Fruit fly (Drosophila melanogaster) whole organism, embryonic: ENCODE measurements around the gene mahe.

Source experiments
- B-H1 ChIP-seq: fragments of 200-800 bp; sonication (Bioruptor generic); IDR thresholded peaks from 3 replicates; pipeline ENCODE4 v1.3.6; 2022; ENCODE audit warnings: missing biosample characterization, missing genetic modification characterization
- Bdp1 ChIP-seq: fragments of 200-800 bp; sonication (Bioruptor generic); optimal IDR thresholded peaks from 3 replicates; lab custom pipeline; 2016; ENCODE audit warnings: missing biosample characterization, missing genetic modification characterization
- CG11695 ChIP-seq: fragments of 200-800 bp; sonication (Bioruptor generic); IDR thresholded peaks from 3 replicates; pipeline ENCODE4 v1.3.6; 2022; ENCODE audit warnings: missing biosample characterization, missing genetic modification characterization
- CG12391 ChIP-seq: fragments of 200-800 bp; sonication (Bioruptor generic); optimal IDR thresholded peaks from 3 replicates; lab custom pipeline; 2018; ENCODE audit warnings: missing biosample characterization, mild to moderate bottlenecking, missing genetic modification characterization, moderate library complexity
- CG12769 ChIP-seq: fragments of 200-800 bp; sonication (Bioruptor generic); optimal IDR thresholded peaks from 2 replicates; lab custom pipeline; 2019; ENCODE audit warnings: missing biosample characterization, mild to moderate bottlenecking, missing genetic modification characterization, moderate library complexity
- CG13624 ChIP-seq: fragments of 200-800 bp; sonication (Bioruptor generic); optimal IDR thresholded peaks from 2 replicates; lab custom pipeline; 2016; ENCODE audit warnings: missing biosample characterization, missing genetic modification characterization
- CG1602 ChIP-seq: fragments of 200-800 bp; sonication (Bioruptor generic); optimal IDR thresholded peaks from 3 replicates; lab custom pipeline; 2016; ENCODE audit warnings: missing biosample characterization, missing genetic modification characterization
- CG17186 ChIP-seq: fragments of 200-800 bp; sonication (Bioruptor generic); optimal IDR thresholded peaks from 3 replicates; lab custom pipeline; 2017; ENCODE audit warnings: missing biosample characterization, missing genetic modification reagents, missing genetic modification characterization
- CG17829 ChIP-seq: fragments of 200-800 bp; optimal IDR thresholded peaks from 2 replicates; lab custom pipeline; 2019; ENCODE audit warnings: missing biosample characterization, mild to moderate bottlenecking, missing genetic modification characterization, moderate library complexity
- CG18599 ChIP-seq: fragments of 200-800 bp; sonication (Bioruptor generic); optimal IDR thresholded peaks from 3 replicates; lab custom pipeline; 2017; ENCODE audit warnings: missing biosample characterization, missing genetic modification characterization, mild to moderate bottlenecking, moderate library complexity, missing genetic modification reagents
- CG2116 ChIP-seq: fragments of 200-800 bp; sonication (Bioruptor generic); optimal IDR thresholded peaks from 3 replicates; lab custom pipeline; 2018; ENCODE audit warnings: missing biosample characterization, mild to moderate bottlenecking, missing genetic modification characterization
- CG31365 ChIP-seq: fragments of 200-800 bp; sonication (Bioruptor generic); optimal IDR thresholded peaks from 2 replicates; lab custom pipeline; 2018; ENCODE audit warnings: missing biosample characterization, mild to moderate bottlenecking, missing genetic modification characterization
- CG3726 ChIP-seq: fragments of 200-800 bp; sonication (Bioruptor generic); IDR thresholded peaks from 3 replicates; pipeline ENCODE4, ENCODE4 v1.3.6; 2022; ENCODE audit warnings: missing biosample characterization, missing genetic modification characterization
- CG3838 ChIP-seq: fragments of 200-800 bp; sonication (Bioruptor generic); optimal IDR thresholded peaks from 3 replicates; lab custom pipeline; 2016; ENCODE audit warnings: missing biosample characterization, missing genetic modification characterization
- CG6765 ChIP-seq: fragments of 200-800 bp; sonication (Bioruptor generic); optimal IDR thresholded peaks from 3 replicates; lab custom pipeline; 2017; ENCODE audit warnings: missing biosample characterization, mild to moderate bottlenecking, missing genetic modification characterization
- CG7271 ChIP-seq: fragments of 200-800 bp; sonication (Bioruptor generic); optimal IDR thresholded peaks from 2 replicates; lab custom pipeline; 2018; ENCODE audit warnings: missing biosample characterization, mild to moderate bottlenecking, missing genetic modification characterization, moderate library complexity
- CG7556 ChIP-seq: fragments of 200-800 bp; sonication (Bioruptor generic); optimal IDR thresholded peaks from 2 replicates; lab custom pipeline; 2017; ENCODE audit warnings: missing biosample characterization, mild to moderate bottlenecking, missing genetic modification characterization
- CG7839 ChIP-seq: fragments of 200-800 bp; sonication (Bioruptor generic); optimal IDR thresholded peaks from 3 replicates; lab custom pipeline; 2018; ENCODE audit warnings: missing biosample characterization, mild to moderate bottlenecking, missing genetic modification characterization, moderate library complexity
- CG7963 ChIP-seq: fragments of 200-800 bp; sonication (Bioruptor generic); IDR thresholded peaks from 3 replicates; pipeline ENCODE4 v1.3.6; 2022; ENCODE audit warnings: missing biosample characterization, missing genetic modification characterization; ENCODE audit not compliant: partially characterized antibody
- CG9932 ChIP-seq: fragments of 200-800 bp; sonication (Bioruptor generic); IDR thresholded peaks from 2 replicates; pipeline ENCODE4 v1.3.6; 2022; ENCODE audit warnings: missing biosample characterization, missing genetic modification characterization
- Eip74EF ChIP-seq, 2 experiments: fragments of 200-800 bp in 1 of 2; fragments of >200 bp in 1 of 2; sonication (Bioruptor generic) in 1 of 2; optimal IDR thresholded peaks; 2 replicates each; lab custom pipeline; 2017 to 2019; ENCODE audit warnings: missing biosample characterization in 2 of 2, missing genetic modification characterization in 2 of 2, mild to moderate bottlenecking in 1 of 2, moderate library complexity in 1 of 2
- HHEX ChIP-seq: fragments of 200-800 bp; sonication (Bioruptor generic); optimal IDR thresholded peaks from 3 replicates; lab custom pipeline; 2017; ENCODE audit warnings: missing biosample characterization, mild to moderate bottlenecking, missing genetic modification characterization, missing genetic modification reagents
- Hand ChIP-seq: fragments of 200-800 bp; sonication (Bioruptor generic); optimal IDR thresholded peaks from 2 replicates; lab custom pipeline; 2017; ENCODE audit warnings: mild to moderate bottlenecking, missing biosample characterization, missing genetic modification reagents, missing genetic modification characterization
- Med ChIP-seq: fragments of 200-800 bp; sonication (Bioruptor generic); peaks from one replicate; lab custom pipeline; 2016; ENCODE audit warnings: missing biosample characterization, missing genetic modification characterization, mild to moderate bottlenecking, inconsistent platforms, moderate library complexity
- Opbp ChIP-seq: fragments of 200-800 bp; sonication (Bioruptor generic); IDR thresholded peaks from 3 replicates; pipeline ENCODE4 v1.3.6; 2022; ENCODE audit warnings: missing biosample characterization, missing genetic modification characterization; ENCODE audit not compliant: partially characterized antibody
- Optix ChIP-seq: fragments of 200-800 bp; sonication (Bioruptor generic); IDR thresholded peaks from 3 replicates; pipeline ENCODE4 v1.3.6; 2022; ENCODE audit warnings: missing biosample characterization, missing genetic modification characterization
- Side ChIP-seq: fragments of 200-800 bp; sonication (Bioruptor generic); optimal IDR thresholded peaks from 2 replicates; lab custom pipeline; 2016; ENCODE audit warnings: missing biosample characterization, missing genetic modification characterization
- Sox102F ChIP-seq: fragments of 200-800 bp; sonication (Bioruptor generic); optimal IDR thresholded peaks from 2 replicates; lab custom pipeline; 2018; ENCODE audit warnings: missing biosample characterization, mild to moderate bottlenecking, missing genetic modification characterization, moderate library complexity
- Sry-β ChIP-seq: fragments of 200-800 bp; sonication (Bioruptor generic); optimal IDR thresholded peaks from 2 replicates; lab custom pipeline; 2018; ENCODE audit warnings: missing biosample characterization, mild to moderate bottlenecking, missing genetic modification characterization, moderate library complexity
- Sry-δ ChIP-seq: fragments of 200-800 bp; sonication (Bioruptor generic); optimal IDR thresholded peaks from 2 replicates; lab custom pipeline; 2016; ENCODE audit warnings: missing biosample characterization, missing genetic modification characterization
- TFAM ChIP-seq: fragments of 200-800 bp; sonication (Bioruptor generic); optimal IDR thresholded peaks from 2 replicates; lab custom pipeline; 2017; ENCODE audit warnings: missing biosample characterization, missing genetic modification characterization, inconsistent platforms
- Taf1 ChIP-seq: fragments of 200-800 bp; sonication (Bioruptor generic); IDR thresholded peaks from 2 replicates; pipeline ENCODE4 v1.3.6; 2022; ENCODE audit warnings: missing biosample characterization, missing genetic modification characterization
- Tbp ChIP-seq: fragments of >200 bp; optimal IDR thresholded peaks from 2 replicates; lab custom pipeline; 2018; ENCODE audit warnings: missing biosample characterization, missing genetic modification characterization
- YL-1 ChIP-seq: fragments of 200-800 bp; sonication (Bioruptor generic); optimal IDR thresholded peaks from 3 replicates; lab custom pipeline; 2017; ENCODE audit warnings: missing biosample characterization, mild to moderate bottlenecking, missing genetic modification characterization
- bab2 ChIP-seq: fragments of 200-800 bp; sonication (Bioruptor generic); optimal IDR thresholded peaks from 2 replicates; lab custom pipeline; 2016; ENCODE audit warnings: missing biosample characterization, missing genetic modification characterization
- chm ChIP-seq: fragments of 200-800 bp; sonication (Bioruptor generic); IDR thresholded peaks from 2 replicates; pipeline ENCODE4 v1.3.6; 2022; ENCODE audit warnings: missing biosample characterization, missing genetic modification characterization
- ci ChIP-seq: fragments of 200-800 bp; sonication (Bioruptor generic); IDR thresholded peaks from 3 replicates; pipeline ENCODE4 v1.3.6; 2022; ENCODE audit warnings: missing biosample characterization, missing genetic modification characterization
- fu2 ChIP-seq: fragments of 200-800 bp; sonication (Bioruptor generic); optimal IDR thresholded peaks from 2 replicates; lab custom pipeline; 2016; ENCODE audit warnings: missing biosample characterization, missing genetic modification characterization
- gem ChIP-seq: fragments of 200-800 bp; sonication (Bioruptor generic); optimal IDR thresholded peaks from 2 replicates; lab custom pipeline; 2019; ENCODE audit warnings: missing biosample characterization, mild to moderate bottlenecking, missing genetic modification characterization, moderate library complexity
- insv ChIP-seq, 2 experiments: fragments of 200-800 bp; sonication (Bioruptor generic); optimal IDR thresholded peaks; 3 replicates each; lab custom pipeline; 2016 to 2018; ENCODE audit warnings: missing biosample characterization in 2 of 2, missing genetic modification characterization in 2 of 2
- kah ChIP-seq: fragments of 200-800 bp; sonication (Bioruptor generic); optimal IDR thresholded peaks from 2 replicates; lab custom pipeline; 2018; ENCODE audit warnings: missing biosample characterization, mild to moderate bottlenecking, missing genetic modification characterization
- ken ChIP-seq: fragments of 200-800 bp; sonication (Bioruptor generic); IDR thresholded peaks from 3 replicates; pipeline ENCODE4 v1.3.6; 2022; ENCODE audit warnings: missing biosample characterization, missing genetic modification characterization
- phol ChIP-seq: fragments of 200-800 bp; sonication (Bioruptor generic); optimal IDR thresholded peaks from 3 replicates; lab custom pipeline; 2018; ENCODE audit warnings: missing biosample characterization, mild to moderate bottlenecking, missing genetic modification characterization, moderate library complexity
- row ChIP-seq: fragments of 200-800 bp; sonication (Bioruptor generic); IDR thresholded peaks from 3 replicates; pipeline ENCODE4 v1.3.6; 2022; ENCODE audit warnings: missing biosample characterization, missing genetic modification characterization
- sim ChIP-seq: fragments of 200-800 bp; sonication (Bioruptor generic); IDR thresholded peaks from 2 replicates; pipeline ENCODE4 v1.3.6; 2022; ENCODE audit warnings: missing biosample characterization, missing genetic modification characterization
- sna ChIP-seq: fragments of 200-800 bp; sonication (Bioruptor generic); IDR thresholded peaks from 2 replicates; pipeline ENCODE4 v1.3.6; 2022; ENCODE audit warnings: missing biosample characterization, missing genetic modification characterization; ENCODE audit not compliant: partially characterized antibody
- trem ChIP-seq: fragments of 200-800 bp; optimal IDR thresholded peaks from 3 replicates; lab custom pipeline; 2019; ENCODE audit warnings: missing biosample characterization, mild to moderate bottlenecking, missing genetic modification characterization, moderate library complexity
- tup ChIP-seq: fragments of 200-800 bp; sonication (Bioruptor generic); optimal IDR thresholded peaks from 2 replicates; lab custom pipeline; 2016; ENCODE audit warnings: missing biosample characterization, mild to moderate bottlenecking, missing genetic modification characterization, moderate library complexity
- vvl ChIP-seq: fragments of 200-800 bp; sonication (Bioruptor generic); IDR thresholded peaks from 2 replicates; pipeline ENCODE4 v1.3.6; 2022; ENCODE audit warnings: missing biosample characterization, missing genetic modification characterization
- yki ChIP-seq: fragments of >200 bp; optimal IDR thresholded peaks from 3 replicates; lab custom pipeline; 2018

The mahe gene

dm6 chrX:7969188-7969829, 38.1 kb upstream of the mahe start (continued):
- TF ChIP-seq fu2 (GFP tag; lab: Kevin White, UChicago) (no peak), CG7839 (tag; lab: Kevin White, UChicago) (peak; percentile 0), CG9932 (no peak), HHEX (GFP tag; lab: Kevin White, UChicago) (no peak), Eip74EF (GFP tag; optimal IDR thresholded peaks at IDR 0.05; lab: Kevin White, UChicago) (no peak), CG3838 (GFP tag; lab: Kevin White, UChicago) (no peak), chm (GFP tag; lab: Robert Waterston, UW) (peak; percentile 52; the same call in 1 of the 2 replicates), CG12769 (peak; percentile 56), CG6765 (GFP tag; lab: Kevin White, UChicago) (no peak), phol (peak; percentile 34), CG7963 (GFP tag; lab: Robert Waterston, UW) (no peak), CG18599 (GFP tag; lab: Kevin White, UChicago) (peak; percentile 18), CG12391 (tag; lab: Kevin White, UChicago) (peak; percentile 14), gem (peak; percentile 1), Tbp (peak; percentile 88), CG7271 (tag; lab: Kevin White, UChicago) (no peak), row (GFP tag; lab: Robert Waterston, UW) (peak; percentile 84), B-H1 (GFP tag; lab: Robert Waterston, UW) (no peak), CG31365 (no peak), Optix (0 out of 3 replicates have a peak, but pooled peaks have one; percentile 18), bab2 (no peak), CG17829 (peak; percentile 51), yki (lab: Kevin White, UChicago) (no peak), Hand (GFP tag; lab: Kevin White, UChicago) (no peak), Sox102F (GFP tag; lab: Kevin White, UChicago) (no peak), tup (GFP tag; lab: Kevin White, UChicago) (no peak), Med (GFP tag; lab: Kevin White, UChicago) (peak; percentile 73), CG3726 (GFP tag; lab: Robert Waterston, UW) (no peak), Sry-δ (GFP tag; lab: Kevin White, UChicago) (peak; percentile 14), ci (GFP tag; lab: Robert Waterston, UW) (peak; percentile 58; the same call in 1 of the 3 replicates), insv (GFP tag; optimal IDR thresholded peaks at IDR 0.05; lab: Kevin White, UChicago) (peak in 1 of 2 experiments; percentile 32), Sry-β (GFP tag; lab: Kevin White, UChicago) (peak; percentile 96), ken (GFP tag; lab: Robert Waterston, UW) (no peak), CG11695 (GFP tag; lab: Robert Waterston, UW) (no peak), CG1602 (no peak), TFAM (GFP tag; lab: Kevin White, UChicago) (no peak), trem (tag; lab: Kevin White, UChicago) (peak; percentile 19), sim (GFP tag; lab: Robert Waterston, UW) (no peak), Taf1 (GFP tag; lab: Robert Waterston, UW) (no peak), Side (GFP tag; lab: Kevin White, UChicago) (no peak), Bdp1 (no peak), sna (no peak), CG2116 (GFP tag; lab: Kevin White, UChicago) (peak; percentile 83), CG13624 (no peak), kah (GFP tag; lab: Kevin White, UChicago) (no peak), Opbp (GFP tag; lab: Robert Waterston, UW) (no peak), CG7556 (GFP tag; lab: Kevin White, UChicago) (no peak), CG17186 (GFP tag; lab: Kevin White, UChicago) (peak; percentile 15), vvl (peak; percentile 39; the same call in 1 of the 2 replicates), YL-1 (GFP tag; lab: Kevin White, UChicago) (no peak)
